Fruit fly (Drosophila melanogaster): ENCODE results near the gene CG15739.

Gene CG15739

dm6 chrX:11868866-11869265 lies 4.3 kb upstream of the CG15739 start, which contains the start of the genes Nrd1 and CG1847 (continued):
- TF ChIP-seq ci (GFP tag; IDR thresholded peaks at IDR 0.05) (no peak), CG13894 (tag; optimal IDR thresholded peaks at IDR 0.05) (no peak), CG4617 (GFP tag; optimal IDR thresholded peaks at IDR 0.05; ENCODE audit: borderline replicate concordance) (peak; percentile 27), Hr78 (GFP tag; optimal IDR thresholded peaks at IDR 0.05) (no peak), ac (GFP tag; optimal IDR thresholded peaks at IDR 0.05) (no peak), lmd (GFP tag; IDR thresholded peaks at IDR 0.05) (no peak), CrebB (tag; optimal IDR thresholded peaks at IDR 0.05) (no peak), CG1647 (GFP tag; optimal IDR thresholded peaks at IDR 0.05) (no peak), shn (GFP tag; optimal IDR thresholded peaks at IDR 0.05) (no peak), CG31441 (GFP tag; IDR thresholded peaks at IDR 0.05) (no peak), CG13775 (GFP tag; optimal IDR thresholded peaks at IDR 0.05) (no peak), nmo (GFP tag; optimal IDR thresholded peaks at IDR 0.05) (no peak), vfl (GFP tag; optimal IDR thresholded peaks at IDR 0.05) (no peak), CG17361 (GFP tag; IDR thresholded peaks at IDR 0.05) (no peak), gsb-n (tag; optimal IDR thresholded peaks at IDR 0.05) (no peak), ato (GFP tag; IDR thresholded peaks at IDR 0.05; ENCODE audit: partially characterized antibody) (peak; percentile 65), CkIIα-i1 (GFP tag; IDR thresholded peaks at IDR 0.05) (no peak), dmrt99B (tag; optimal IDR thresholded peaks at IDR 0.05) (no peak), HLH3B (GFP tag; IDR thresholded peaks at IDR 0.05) (no peak), Nf-YA (GFP tag; IDR thresholded peaks at IDR 0.05) (no peak), Xrp1 (GFP tag; IDR thresholded peaks at IDR 0.05) (no peak), CG10209 (GFP tag; optimal IDR thresholded peaks at IDR 0.05) (no peak), gcm2 (GFP tag; optimal IDR thresholded peaks at IDR 0.05) (no peak), CG13296 (GFP tag; optimal IDR thresholded peaks at IDR 0.05) (no peak), D19A (tag; optimal IDR thresholded peaks at IDR 0.05) (no peak), sima (GFP tag; optimal IDR thresholded peaks at IDR 0.05) (no peak), CG17912 (GFP tag; optimal IDR thresholded peaks at IDR 0.05) (no peak), E2f1 (GFP tag; IDR thresholded peaks at IDR 0.05) (no peak), nerfin-2 (GFP tag; IDR thresholded peaks at IDR 0.05; ENCODE audit: partially characterized antibody) (peak; percentile 85), Hr39 (optimal IDR thresholded peaks at IDR 0.05) (no peak), CG31388 (GFP tag; optimal IDR thresholded peaks at IDR 0.05) (no peak), CG15696 (tag; optimal IDR thresholded peaks at IDR 0.05) (no peak), NfI (GFP tag; optimal IDR thresholded peaks at IDR 0.05) (no peak), Dp (GFP tag; optimal IDR thresholded peaks at IDR 0.05) (peak; percentile 46), Hand (GFP tag; optimal IDR thresholded peaks at IDR 0.05) (no peak), CG13287 (GFP tag; IDR thresholded peaks at IDR 0.05; ENCODE audit: partially characterized antibody) (peak; percentile 88), CG6765 (GFP tag; optimal IDR thresholded peaks at IDR 0.05) (no peak), PHDP (tag; optimal IDR thresholded peaks at IDR 0.05) (no peak), CG3407 (GFP tag; optimal IDR thresholded peaks at IDR 0.05) (no peak), pita (GFP tag; optimal IDR thresholded peaks at IDR 0.05) (no peak), maf-S (GFP tag; optimal IDR thresholded peaks at IDR 0.05) (no peak), CG14965 (GFP tag; optimal IDR thresholded peaks at IDR 0.05; ENCODE audit: borderline replicate concordance) (no peak), Dbx (GFP tag; IDR thresholded peaks at IDR 0.05) (no peak), tup (GFP tag; optimal IDR thresholded peaks at IDR 0.05) (no peak), CG11456 (GFP tag; IDR thresholded peaks at IDR 0.05) (no peak), fru (optimal IDR thresholded peaks at IDR 0.05) (no peak), unc-4 (GFP tag; IDR thresholded peaks at IDR 0.05; ENCODE audit: partially characterized antibody) (peak; percentile 78), CHES-1-like (GFP tag; optimal IDR thresholded peaks at IDR 0.05) (no peak), amos (GFP tag; IDR thresholded peaks at IDR 0.05; ENCODE audit: partially characterized antibody) (peak; percentile 52; the same call in 1 of the 2 replicates), Atf6 (GFP tag; IDR thresholded peaks at IDR 0.05) (no peak), CG15011 (GFP tag; optimal IDR thresholded peaks at IDR 0.05) (no peak)

Data from whole organism, embryonic.